Fruit fly (Drosophila melanogaster): Measurements from ENCODE around the gene Tdh.

Gene Tdh

dm6 chr3L:20441632-20442469 is 24.9 kb upstream of the Tdh start, which contains the start of gene CG5910 (continued):
- TF ChIP-seq insv (GFP tag; optimal IDR thresholded peaks at IDR 0.05) (peak in 1 of 2 experiments; percentile 63), CG4854 (GFP tag; optimal IDR thresholded peaks at IDR 0.05) (no peak), CG4707 (GFP tag; optimal IDR thresholded peaks at IDR 0.05) (peak; percentile 34), Hmr (GFP tag; optimal IDR thresholded peaks at IDR 0.05) (peak; percentile 94), chif (GFP tag; optimal IDR thresholded peaks at IDR 0.05) (peak in 1 of 2 experiments; percentile 3), Dp (GFP tag; optimal IDR thresholded peaks at IDR 0.05) (no peak), Bteb2 (GFP tag; optimal IDR thresholded peaks at IDR 0.05) (peak; percentile 48), CG8290 (GFP tag; optimal IDR thresholded peaks at IDR 0.05) (peak; percentile 75), CG8290 (tag; optimal IDR thresholded peaks at IDR 0.05) (no peak), fd96Cb (tag; optimal IDR thresholded peaks at IDR 0.05) (peak; percentile 92), CG13624 (GFP tag; optimal IDR thresholded peaks at IDR 0.05) (peak; percentile 16), CG7987 (GFP tag; optimal IDR thresholded peaks at IDR 0.05) (peak; percentile 56), CG7928 (GFP tag; optimal IDR thresholded peaks at IDR 0.05) (peak; percentile 58), sna (GFP tag; IDR thresholded peaks at IDR 0.05; ENCODE audit: partially characterized antibody) (no peak), exex (tag; optimal IDR thresholded peaks at IDR 0.05) (peak; percentile 63), tna (GFP tag; IDR thresholded peaks at IDR 0.05; ENCODE audit: partially characterized antibody) (no peak), ftz-f1 (GFP tag; optimal IDR thresholded peaks at IDR 0.05) (no peak), Mrtf (GFP tag; IDR thresholded peaks at IDR 0.05) (peak; percentile 64; the same call in 2 of the 3 replicates), bigmax (GFP tag; optimal IDR thresholded peaks at IDR 0.05) (no peak), CG1832 (GFP tag; optimal IDR thresholded peaks at IDR 0.05) (no peak), dimm (GFP tag; IDR thresholded peaks at IDR 0.05) (0 out of 2 replicates have a peak, but pooled peaks have one; percentile 18), Fer3 (tag; optimal IDR thresholded peaks at IDR 0.05) (peak; percentile 84), CG11695 (GFP tag; IDR thresholded peaks at IDR 0.05) (peak; percentile 87), Hr3 (GFP tag; optimal IDR thresholded peaks at IDR 0.05) (peak; percentile 86), lov (optimal IDR thresholded peaks at IDR 0.05) (no peak), lov (GFP tag; IDR thresholded peaks at IDR 0.05) (no peak), CG9876 (GFP tag; optimal IDR thresholded peaks at IDR 0.05) (no peak), pita (GFP tag; optimal IDR thresholded peaks at IDR 0.05) (no peak), ac (GFP tag; optimal IDR thresholded peaks at IDR 0.05) (peak; percentile 40), ham (GFP tag; IDR thresholded peaks at IDR 0.05) (0 out of 2 replicates have a peak, but pooled peaks have one; percentile 37), CG11085 (GFP tag; IDR thresholded peaks at IDR 0.05) (peak; percentile 64), amos (GFP tag; IDR thresholded peaks at IDR 0.05; ENCODE audit: partially characterized antibody) (no peak), gsb (GFP tag; IDR thresholded peaks at IDR 0.05) (peak; percentile 52; the same call in 1 of the 2 replicates), CG3847 (GFP tag; IDR thresholded peaks at IDR 0.05) (peak; percentile 80), CG4360 (GFP tag; IDR thresholded peaks at IDR 0.05) (peak; percentile 76), CG10543 (GFP tag; optimal IDR thresholded peaks at IDR 0.05) (peak; percentile 86), CG12219 (GFP tag; optimal IDR thresholded peaks at IDR 0.05) (peak; percentile 77), Doc2 (GFP tag; IDR thresholded peaks at IDR 0.05) (no peak), CG6175 (GFP tag; IDR thresholded peaks at IDR 0.05) (no peak), Hr51 (GFP tag; optimal IDR thresholded peaks at IDR 0.05) (peak; percentile 39 to 92), cg (GFP tag; optimal IDR thresholded peaks at IDR 0.05) (no peak), CG2129 (GFP tag; IDR thresholded peaks at IDR 0.05; ENCODE audit: partially characterized antibody) (no peak), CG10274 (GFP tag; optimal IDR thresholded peaks at IDR 0.05) (peak; percentile 58), Taf1 (GFP tag; IDR thresholded peaks at IDR 0.05) (peak; percentile 67), CG13123 (GFP tag; optimal IDR thresholded peaks at IDR 0.05) (peak; percentile 76), peb (GFP tag; IDR thresholded peaks at IDR 0.05) (peak; percentile 50; the same call in 1 of the 2 replicates), CG33213 (GFP tag; optimal IDR thresholded peaks at IDR 0.05) (no peak), CG32532 (GFP tag; IDR thresholded peaks at IDR 0.05) (peak; percentile 80), tio (GFP tag; optimal IDR thresholded peaks at IDR 0.05) (no peak)
